Worm (Caenorhabditis elegans) whole organism, L2 larva: ENCODE results near the gene sra-13.

Experiments
- C34F6.9 ChIP-seq: fragments of 150-350 bp; optimal IDR thresholded peaks from 2 replicates; lab custom pipeline; 2014; ENCODE audit warnings: missing biosample characterization, missing genetic modification characterization
- F13H6.1 ChIP-seq: sonication (generic microtip); optimal IDR thresholded peaks from 2 replicates; lab custom pipeline; 2016; ENCODE audit warnings: missing genetic modification characterization, missing compliant biosample characterization
- R02D3.7 ChIP-seq: fragments of 150-350 bp; optimal IDR thresholded peaks from 2 replicates; lab custom pipeline; 2014; ENCODE audit warnings: missing biosample characterization, missing genetic modification characterization
- ZK546.5 ChIP-seq: sonication (generic microtip); optimal IDR thresholded peaks from 2 replicates; lab custom pipeline; 2017; ENCODE audit warnings: missing biosample characterization, missing genetic modification characterization
- alr-1 ChIP-seq: fragments of 150-350 bp; optimal IDR thresholded peaks from 2 replicates; lab custom pipeline; 2014; ENCODE audit warnings: missing biosample characterization, missing genetic modification characterization
- ama-1 ChIP-seq: fragments of 150-350 bp; optimal IDR thresholded peaks from 2 replicates; lab custom pipeline; 2018; ENCODE audit warnings: inconsistent platforms
- blmp-1 ChIP-seq: sonication (generic microtip); optimal IDR thresholded peaks from 2 replicates; lab custom pipeline; 2017; ENCODE audit warnings: missing genetic modification characterization, mild to moderate bottlenecking, missing compliant biosample characterization, antibody characterized with exemption, moderate library complexity; ENCODE audit not compliant: insufficient read depth
- ceh-16 ChIP-seq: fragments of 150-350 bp; optimal IDR thresholded peaks from 2 replicates; lab custom pipeline; 2014; ENCODE audit warnings: missing biosample characterization, missing genetic modification characterization
- ceh-82 ChIP-seq: fragments of 150-350 bp; optimal IDR thresholded peaks from 2 replicates; lab custom pipeline; 2014; ENCODE audit warnings: missing biosample characterization, missing genetic modification characterization
- crh-2 ChIP-seq: sonication (generic microtip); optimal IDR thresholded peaks from 2 replicates; lab custom pipeline; 2017; ENCODE audit warnings: missing biosample characterization, missing genetic modification characterization
- dmd-4 ChIP-seq: sonication (generic microtip); optimal IDR thresholded peaks from 2 replicates; lab custom pipeline; 2017; ENCODE audit warnings: missing biosample characterization, missing genetic modification characterization
- fos-1 ChIP-seq: fragments of 150-350 bp; optimal IDR thresholded peaks from 2 replicates; lab custom pipeline; 2014; ENCODE audit warnings: missing biosample characterization, missing genetic modification characterization
- gmeb-1 ChIP-seq: fragments of 150-350 bp; optimal IDR thresholded peaks from 2 replicates; lab custom pipeline; 2014; ENCODE audit warnings: missing biosample characterization, missing genetic modification characterization
- lin-11 ChIP-seq: fragments of 150-350 bp; sonication (generic microtip); optimal IDR thresholded peaks from 2 replicates; lab custom pipeline; 2014; ENCODE audit warnings: missing biosample characterization, missing genetic modification characterization, inconsistent platforms, mixed read lengths
- lin-13 ChIP-seq: fragments of 150-350 bp; optimal IDR thresholded peaks from 2 replicates; lab custom pipeline; 2014; ENCODE audit warnings: missing biosample characterization, missing genetic modification reagents, missing genetic modification characterization
- lin-39 ChIP-seq: fragments of 150-350 bp; optimal IDR thresholded peaks from 2 replicates; lab custom pipeline; 2014; ENCODE audit warnings: missing biosample characterization, missing genetic modification reagents, missing genetic modification characterization
- mab-5 ChIP-seq: fragments of 150-350 bp; optimal IDR thresholded peaks from 2 replicates; lab custom pipeline; 2014; ENCODE audit warnings: missing biosample characterization, missing genetic modification characterization
- mbf-1 ChIP-seq: sonication (generic microtip); optimal IDR thresholded peaks from 2 replicates; lab custom pipeline; 2017; ENCODE audit warnings: missing biosample characterization, missing genetic modification characterization
- nhr-11 ChIP-seq: fragments of 150-350 bp; optimal IDR thresholded peaks from 2 replicates; lab custom pipeline; 2014; ENCODE audit warnings: missing biosample characterization, missing genetic modification characterization
- nhr-12 ChIP-seq: fragments of 150-350 bp; optimal IDR thresholded peaks from 2 replicates; lab custom pipeline; 2014; ENCODE audit warnings: missing biosample characterization, missing genetic modification characterization
- nhr-129 ChIP-seq: fragments of 150-350 bp; optimal IDR thresholded peaks from 2 replicates; lab custom pipeline; 2014; ENCODE audit warnings: missing biosample characterization, missing genetic modification characterization
- nhr-21 ChIP-seq: fragments of 150-350 bp; optimal IDR thresholded peaks from 2 replicates; lab custom pipeline; 2014; ENCODE audit warnings: missing biosample characterization, missing genetic modification characterization
- nhr-237 ChIP-seq: fragments of 150-350 bp; optimal IDR thresholded peaks from 2 replicates; lab custom pipeline; 2014; ENCODE audit warnings: missing biosample characterization, missing genetic modification characterization
- nhr-25 ChIP-seq: fragments of 150-350 bp; sonication (generic microtip); optimal IDR thresholded peaks from 3 replicates; lab custom pipeline; 2014; ENCODE audit warnings: missing biosample characterization, missing genetic modification characterization
- nhr-6 ChIP-seq: fragments of 150-350 bp; optimal IDR thresholded peaks from 2 replicates; lab custom pipeline; 2014; ENCODE audit warnings: missing biosample characterization, missing genetic modification characterization
- nhr-77 ChIP-seq: fragments of 150-350 bp; optimal IDR thresholded peaks from 2 replicates; lab custom pipeline; 2014; ENCODE audit warnings: missing biosample characterization, missing genetic modification characterization
- sem-4 ChIP-seq: fragments of 150-350 bp; optimal IDR thresholded peaks from 2 replicates; lab custom pipeline; 2014; ENCODE audit warnings: missing biosample characterization, missing genetic modification reagents, missing genetic modification characterization
- skn-1 ChIP-seq: sonication (generic microtip); optimal IDR thresholded peaks from 2 replicates; lab custom pipeline; 2017; ENCODE audit warnings: missing biosample characterization, missing genetic modification characterization
- sma-9 ChIP-seq, 2 experiments: fragments of 150-350 bp in 1 of 2; sonication (generic microtip) in 1 of 2; optimal IDR thresholded peaks; 2 replicates each; lab custom pipeline; 2014 to 2016; ENCODE audit warnings: missing genetic modification characterization in 2 of 2, mild to moderate bottlenecking in 1 of 2, missing biosample characterization in 1 of 2, missing compliant biosample characterization in 1 of 2, missing genetic modification reagents in 1 of 2, moderate library complexity in 1 of 2
- snpc-4 ChIP-seq: fragments of 150-350 bp; optimal IDR thresholded peaks from 2 replicates; lab custom pipeline; 2014; ENCODE audit warnings: missing biosample characterization, missing genetic modification characterization
- unc-62 ChIP-seq: fragments of 150-350 bp; optimal IDR thresholded peaks from 2 replicates; lab custom pipeline; 2014; ENCODE audit warnings: missing biosample characterization, missing genetic modification reagents, missing genetic modification characterization
- ztf-4 ChIP-seq: fragments of 150-350 bp; optimal IDR thresholded peaks from 2 replicates; lab custom pipeline; 2014; ENCODE audit warnings: missing biosample characterization, missing genetic modification characterization

The sra-13 gene

DNA sequence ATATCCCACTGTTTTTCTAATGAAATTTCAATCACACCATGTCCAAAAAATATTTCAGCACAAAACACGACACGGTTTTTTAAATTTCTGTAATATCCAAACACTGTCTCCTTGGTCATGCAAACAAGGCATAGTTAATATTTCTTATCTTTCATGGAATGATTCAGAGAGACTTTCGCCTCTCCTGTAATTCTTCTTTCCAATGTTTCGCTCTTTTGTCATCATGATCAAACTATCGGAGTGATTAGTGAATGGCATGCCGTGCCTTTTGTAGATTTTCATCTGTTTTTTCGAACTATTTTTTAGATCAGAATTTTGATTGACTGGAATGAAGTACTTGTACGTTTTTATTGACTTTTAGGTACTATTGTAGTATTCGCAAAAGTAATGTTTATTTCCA is 23.1 kb upstream of the sra-13 start:
- TF ChIP-seq unc-62 (no peak), blmp-1 (no peak), sma-9 (GFP tag; optimal IDR thresholded peaks at IDR 0.05; lab: Kevin White, UChicago) (peak; percentile 72), sma-9 (tag; optimal IDR thresholded peaks at IDR 0.05; lab: Kevin White, UChicago) (no peak), fos-1 (peak; percentile 93), ceh-16 (no peak), skn-1 (tag; lab: Kevin White, UChicago) (peak; percentile 76)

DNA sequence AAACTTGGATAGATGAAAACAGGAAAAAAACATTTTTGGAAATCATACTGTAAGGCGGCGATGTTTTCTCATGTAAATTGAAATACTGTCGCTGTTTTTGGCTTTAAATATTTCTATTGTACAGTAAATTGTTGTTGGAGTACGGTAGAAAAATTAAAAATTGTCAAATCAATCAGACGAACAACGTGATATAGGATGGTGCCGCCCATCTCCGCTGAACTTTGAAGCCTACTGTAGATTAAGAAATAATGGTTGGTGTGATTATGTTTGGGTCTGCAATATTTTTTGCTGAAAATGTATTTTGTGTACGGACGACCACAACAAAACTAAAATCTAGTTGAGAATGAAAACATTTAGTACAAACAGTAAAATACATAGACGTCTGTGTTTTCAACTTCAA is 21.9 kb upstream of the sra-13 start:
- TF ChIP-seq ama-1 (no peak), ztf-4 (tag; lab: Kevin White, UChicago) (no peak), blmp-1 (no peak), lin-39 (tag; lab: Kevin White, UChicago) (no peak), C34F6.9 (tag; lab: Kevin White, UChicago) (no peak)
- TF ChIP-seq, all 48 proteins: peak for 0

DNA sequence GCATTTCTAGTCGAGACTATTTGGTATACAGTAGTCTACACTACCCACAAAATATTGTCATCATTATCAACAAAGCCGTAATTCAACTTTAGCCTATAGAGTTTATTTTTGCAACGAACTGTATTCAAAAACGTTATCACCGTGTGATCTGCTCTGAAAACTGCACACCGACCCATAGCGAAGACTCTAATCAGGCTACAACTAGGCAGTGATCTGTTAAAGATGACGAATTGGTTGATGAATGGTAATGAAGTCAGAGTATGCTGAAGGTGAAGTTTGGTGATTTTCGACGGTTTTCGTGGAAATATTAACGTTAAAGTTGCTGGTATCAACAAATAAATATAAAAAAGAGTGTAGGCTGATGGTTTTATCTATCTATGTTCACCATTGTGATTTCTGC is 20.6 kb upstream of the sra-13 start:
- TF ChIP-seq crh-2 (tag; lab: Kevin White, UChicago) (no peak), nhr-12 (tag; lab: Kevin White, UChicago) (no peak), nhr-21 (tag; lab: Kevin White, UChicago) (no peak), F13H6.1 (tag; lab: Kevin White, UChicago) (no peak), lin-11 (tag; lab: Kevin White, UChicago) (no peak), R02D3.7 (tag; lab: Kevin White, UChicago) (no peak), nhr-25 (tag; lab: Kevin White, UChicago) (no peak), gmeb-1 (no peak), fos-1 (peak; percentile 78), lin-13 (no peak), sma-9 (GFP tag; optimal IDR thresholded peaks at IDR 0.05; lab: Kevin White, UChicago) (peak; percentile 13), sma-9 (tag; optimal IDR thresholded peaks at IDR 0.05; lab: Kevin White, UChicago) (no peak), nhr-11 (tag; lab: Kevin White, UChicago) (no peak), snpc-4 (no peak), sem-4 (no peak), nhr-129 (no peak), nhr-6 (tag; lab: Kevin White, UChicago) (no peak), nhr-77 (tag; lab: Kevin White, UChicago) (no peak)
- TF ChIP-seq, all 48 proteins: peak for 2

DNA sequence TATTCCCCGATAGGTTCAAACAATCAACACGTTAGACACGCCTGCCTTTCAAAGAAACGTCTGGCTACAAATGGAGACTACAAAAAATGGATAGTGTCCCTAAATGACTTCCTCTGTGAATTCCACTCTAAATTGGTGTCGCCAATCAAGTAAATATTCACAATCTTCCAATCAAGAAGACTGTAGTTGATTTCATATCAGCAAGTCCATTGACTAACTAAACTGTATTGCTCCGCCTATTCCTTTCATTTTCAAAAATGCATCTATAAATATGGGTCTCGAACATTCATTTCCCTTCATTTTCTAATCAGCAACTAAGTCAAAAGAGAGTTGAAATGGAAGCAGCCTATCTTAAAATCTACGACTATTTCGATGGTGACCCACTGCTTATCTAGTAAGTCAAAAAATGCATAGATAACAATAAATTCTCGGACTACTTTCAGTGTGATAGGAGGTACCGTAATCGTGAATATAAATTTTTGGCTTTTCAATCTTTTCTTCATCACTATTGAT is 19.4 kb upstream of the sra-13 start, which contains the start of gene drd-1:
TSS of gene drd-1 (plus strand) at position 51 of the 513 bp plus-strand sequence.
- peak; percentile 23 for TF ChIP-seq crh-2 (tag; lab: Kevin White, UChicago)
- peak; percentile 69 for TF ChIP-seq sma-9 (GFP tag; optimal IDR thresholded peaks at IDR 0.05; lab: Kevin White, UChicago)
- TF ChIP-seq sma-9 (tag; optimal IDR thresholded peaks at IDR 0.05; lab: Kevin White, UChicago) = no peak
- no peak for TF ChIP-seq nhr-237 (tag; lab: Kevin White, UChicago)
- TF ChIP-seq lin-13 = no peak
- peak; percentile 22 for TF ChIP-seq skn-1 (tag; lab: Kevin White, UChicago)
- peak; percentile 91 for TF ChIP-seq fos-1

DNA sequence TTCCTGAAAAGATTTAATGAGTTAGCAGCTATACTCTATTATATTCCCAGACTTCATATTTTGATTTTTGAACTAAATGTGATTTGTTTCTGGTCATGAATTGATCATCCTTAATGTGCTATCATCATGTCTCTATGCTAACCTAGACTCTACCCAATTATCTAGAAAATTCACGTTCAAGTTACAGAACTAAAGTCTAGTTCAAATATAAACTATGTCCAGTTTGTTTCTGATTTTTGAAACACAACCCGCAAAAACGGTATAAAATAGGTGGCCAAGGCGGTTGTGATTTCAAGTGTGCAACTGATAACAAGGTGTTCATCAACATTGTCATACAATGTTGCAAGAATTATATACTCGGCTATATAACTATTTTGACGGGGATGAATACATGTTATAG is 16.7 kb upstream of the sra-13 start, which contains the start of gene F49E12.10:
TSS of gene F49E12.10 (plus strand) at position 301 of the 400 bp plus-strand sequence.
- TF ChIP-seq fos-1 = peak; percentile 54
- no peak for TF ChIP-seq nhr-12 (tag; lab: Kevin White, UChicago)
- no peak for TF ChIP-seq C34F6.9 (tag; lab: Kevin White, UChicago)

DNA sequence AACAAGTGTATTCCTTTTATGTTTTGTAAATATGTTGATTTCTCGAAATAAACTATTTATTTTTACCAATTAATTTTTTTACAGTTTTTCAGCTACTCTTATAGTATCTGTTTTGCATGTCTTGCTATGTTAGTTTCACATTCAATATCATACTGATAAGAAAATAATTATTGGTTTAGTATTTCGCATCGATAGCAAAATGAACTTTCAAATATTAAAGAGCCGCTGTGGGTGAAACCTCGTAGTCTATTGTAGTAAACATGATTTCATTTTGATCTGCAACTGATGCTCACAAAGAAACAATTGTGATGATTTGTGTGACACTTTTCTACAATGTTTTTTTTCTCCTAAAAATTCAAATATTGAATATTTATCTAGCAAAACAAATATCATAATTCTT is 15.3 kb upstream of the sra-13 start:
- peak; percentile 55 for TF ChIP-seq fos-1
- no peak for TF ChIP-seq R02D3.7 (tag; lab: Kevin White, UChicago)
- TF ChIP-seq ZK546.5 (tag; lab: Kevin White, UChicago) = no peak
- TF ChIP-seq mbf-1 (tag; lab: Kevin White, UChicago) = no peak
- TF ChIP-seq dmd-4 (tag; lab: Kevin White, UChicago) = no peak
- TF ChIP-seq nhr-21 (tag; lab: Kevin White, UChicago) = no peak
- TF ChIP-seq ceh-82 (tag; lab: Kevin White, UChicago) = no peak

DNA sequence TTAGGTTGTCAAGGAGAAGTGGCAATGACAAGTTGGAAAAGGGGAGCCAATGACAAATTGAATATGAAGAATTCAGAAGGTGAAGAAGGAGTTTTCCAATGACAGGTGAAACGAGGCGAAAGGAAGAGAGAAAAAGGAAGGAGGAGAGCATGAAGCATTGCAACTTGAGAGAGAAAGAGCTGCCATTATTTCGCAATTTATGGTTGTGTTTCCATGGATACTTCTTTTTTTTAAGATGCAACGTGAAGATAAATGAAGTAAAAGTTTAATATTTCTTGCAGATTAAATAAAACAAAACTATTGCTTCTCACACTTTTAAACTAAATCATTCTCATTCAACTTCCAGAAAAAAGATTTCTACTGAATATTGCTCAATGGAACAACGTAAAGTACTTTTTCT is 13.3 kb upstream of the sra-13 start, which contains the start of gene F49E12.8:
TSS of gene F49E12.8 (minus strand) at position 101 of the 400 bp plus-strand sequence.
- TF ChIP-seq blmp-1 = no peak
- no peak for TF ChIP-seq dmd-4 (tag; lab: Kevin White, UChicago)
- TF ChIP-seq unc-62 = no peak
- no peak for TF ChIP-seq alr-1 (tag; lab: Kevin White, UChicago)
- no peak for TF ChIP-seq crh-2 (tag; lab: Kevin White, UChicago)
- no peak for TF ChIP-seq mab-5
- TF ChIP-seq nhr-6 (tag; lab: Kevin White, UChicago) = no peak
